Worm (Caenorhabditis elegans): Measurements from ENCODE around the gene Y17G7B.22.
A peak's percentile ranks its signal among the peaks of the same experiment; 100 is the strongest.

The Y17G7B.22 gene

DNA sequence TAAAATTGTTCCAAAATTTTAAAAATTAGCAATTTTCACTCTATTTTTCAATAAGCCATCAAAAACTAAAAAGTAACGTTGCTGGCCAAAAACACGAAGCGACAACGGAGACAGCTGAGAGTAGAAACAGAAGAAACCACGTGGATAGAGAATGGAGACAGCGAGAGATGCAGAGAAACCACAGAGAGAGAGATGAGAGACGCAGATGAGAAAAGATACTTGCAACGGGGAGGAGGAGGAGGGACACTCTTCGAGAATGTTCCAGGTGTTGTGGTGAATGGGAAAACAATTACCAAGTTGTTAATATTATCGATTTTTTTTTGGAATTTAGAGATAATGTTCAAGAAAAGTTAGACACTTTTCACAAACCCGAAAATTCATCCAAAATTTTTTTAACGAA lies 34.5 kb downstream of the Y17G7B.22 start (continued):
- TF ChIP-seq fkh-4 (tag; optimal IDR thresholded peaks at IDR 0.05; ENCODE audit: borderline replicate concordance) (peak; percentile 26), egl-27 (tag; optimal IDR thresholded peaks at IDR 0.05) (peak in 1 of 2 experiments; percentile 30), efl-1 (optimal IDR thresholded peaks at IDR 0.05) (peak; percentile 88 to 90), efl-1 (GFP tag; optimal IDR thresholded peaks at IDR 0.05 in 1 of 2) (peak; percentile 80 to 97), unc-130 (tag; optimal IDR thresholded peaks at IDR 0.05) (peak; percentile 91), zag-1 (tag; optimal IDR thresholded peaks at IDR 0.05) (no peak), nhr-28 (tag; optimal IDR thresholded peaks at IDR 0.05) (peak; percentile 38), pax-3 (tag; optimal IDR thresholded peaks at IDR 0.05) (peak; percentile 68), ztf-4 (tag; optimal IDR thresholded peaks at IDR 0.05) (peak; percentile 94), nhr-76 (tag; optimal IDR thresholded peaks at IDR 0.05) (no peak), tbx-2 (tag; optimal IDR thresholded peaks at IDR 0.05) (peak; percentile 87), nhr-20 (tag; optimal IDR thresholded peaks at IDR 0.05) (peak; percentile 98), nhr-84 (tag; optimal IDR thresholded peaks at IDR 0.05) (no peak), jun-1 (tag; optimal IDR thresholded peaks at IDR 0.05) (peak; percentile 92), lin-14 (GFP tag; optimal IDR thresholded peaks at IDR 0.05) (peak; percentile 98), nhr-12 (tag; optimal IDR thresholded peaks at IDR 0.05) (no peak), dsc-1 (tag; optimal IDR thresholded peaks at IDR 0.05) (peak; percentile 94), lin-15B (tag; optimal IDR thresholded peaks at IDR 0.05) (peak; percentile 60), ceh-90 (tag; optimal IDR thresholded peaks at IDR 0.05) (no peak), Y116A8C.19 (tag; optimal IDR thresholded peaks at IDR 0.05; ENCODE audit: borderline replicate concordance) (no peak), unc-98 (GFP tag; IDR thresholded peaks at IDR 0.05) (no peak; the same call in 1 of the 2 replicates), nhr-85 (tag) (peak; percentile 98), nhr-19 (GFP tag; conservative IDR thresholded peaks at IDR 0.05) (peak; percentile 92), C16A3.4 (tag; optimal IDR thresholded peaks at IDR 0.05) (peak; percentile 79), ceh-8 (GFP tag; optimal IDR thresholded peaks at IDR 0.05) (no peak), lir-3 (tag; optimal IDR thresholded peaks at IDR 0.05; ENCODE audit: poor library complexity) (no peak), rnt-1 (tag; optimal IDR thresholded peaks at IDR 0.05) (peak; percentile 98), ztf-11 (tag; optimal IDR thresholded peaks at IDR 0.05) (peak in 1 of 2 experiments; percentile 59), efl-3 (GFP tag; optimal IDR thresholded peaks at IDR 0.05) (peak; percentile 11), hlh-17 (GFP tag; optimal IDR thresholded peaks at IDR 0.05; ENCODE audit: borderline replicate concordance) (no peak), ces-1 (GFP tag; optimal IDR thresholded peaks at IDR 0.05) (no peak), elt-2 (tag; optimal IDR thresholded peaks at IDR 0.05) (peak; percentile 36), sup-37 (GFP tag; optimal IDR thresholded peaks at IDR 0.05) (peak; percentile 50), nhr-11 (tag; optimal IDR thresholded peaks at IDR 0.05) (peak; percentile 83), blmp-1 (tag; optimal IDR thresholded peaks at IDR 0.05) (peak; percentile 83), vab-15 (tag; optimal IDR thresholded peaks at IDR 0.05) (no peak), unc-86 (tag; optimal IDR thresholded peaks at IDR 0.05) (peak; percentile 88), dpl-1 (GFP tag; optimal IDR thresholded peaks at IDR 0.05) (peak; percentile 79 to 81 (median 80)), fkh-8 (tag; optimal IDR thresholded peaks at IDR 0.05) (peak; percentile 98), mef-2 (tag; optimal IDR thresholded peaks at IDR 0.05) (peak; percentile 56), zip-4 (GFP tag; optimal IDR thresholded peaks at IDR 0.05) (no peak), aha-1 (tag; optimal IDR thresholded peaks at IDR 0.05) (peak; percentile 77), nhr-47 (tag; optimal IDR thresholded peaks at IDR 0.05) (peak; percentile 95), F16B12.6 (tag; optimal IDR thresholded peaks at IDR 0.05) (peak; percentile 36), ets-5 (GFP tag; IDR thresholded peaks at IDR 0.05) (no peak), sox-4 (tag; optimal IDR thresholded peaks at IDR 0.05) (peak; percentile 71), mdl-1 (tag; optimal IDR thresholded peaks at IDR 0.05) (peak; percentile 78 to 99), ceh-88 (GFP tag; IDR thresholded peaks at IDR 0.05) (peak; percentile 46; the same call in 1 of the 2 replicates), aly-2 (tag; optimal IDR thresholded peaks at IDR 0.05) (peak; percentile 74), lin-39 (tag; optimal IDR thresholded peaks at IDR 0.05) (peak; percentile 75), nhr-71 (tag; optimal IDR thresholded peaks at IDR 0.05) (peak; percentile 98), tlp-1 (tag; optimal IDR thresholded peaks at IDR 0.05) (no peak), nhr-90 (tag; optimal IDR thresholded peaks at IDR 0.05; ENCODE audit: poor library complexity) (peak; percentile 93)
